Worm (Caenorhabditis elegans) whole organism, young adult: Measurements from ENCODE around the gene F58F12.4.

Source experiments
- B0035.1 ChIP-seq: sonication (generic microtip); optimal IDR thresholded peaks from 2 replicates; lab custom pipeline; 2016; ENCODE audit warnings: missing genetic modification characterization, mild to moderate bottlenecking, missing compliant biosample characterization, missing genotype, missing genetic modification reagents
- F10E7.11 ChIP-seq: sonication (generic microtip); optimal IDR thresholded peaks from 2 replicates; lab custom pipeline; 2017; ENCODE audit warnings: mild to moderate bottlenecking, missing genetic modification characterization, moderate library complexity, missing compliant biosample characterization
- F23B12.7 ChIP-seq: sonication (generic microtip); optimal IDR thresholded peaks from 2 replicates; lab custom pipeline; 2017; ENCODE audit warnings: missing genetic modification characterization, mild to moderate bottlenecking, missing compliant biosample characterization, antibody characterized with exemption, moderate library complexity; ENCODE audit not compliant: insufficient read depth
- Y56A3A.18 ChIP-seq: fragments of 200-800 bp; sonication (Bioruptor generic); IDR thresholded peaks from 2 replicates; pipeline ENCODE4 v1.3.6; 2022; ENCODE audit warnings: missing genetic modification reagents, missing genetic modification characterization, missing compliant biosample characterization
- Y67H2A.10 ChIP-seq: fragments of 200-800 bp; sonication (Bioruptor generic); conservative IDR thresholded peaks from 2 replicates; pipeline ENCODE4 v1.3.6; 2022; ENCODE audit warnings: missing genetic modification reagents, missing genetic modification characterization, missing compliant biosample characterization
- atf-7 ChIP-seq: sonication (generic microtip); optimal IDR thresholded peaks from 2 replicates; lab custom pipeline; 2017; ENCODE audit warnings: mild to moderate bottlenecking, missing genetic modification characterization, missing compliant biosample characterization
- athp-1 ChIP-seq: sonication (generic microtip); optimal IDR thresholded peaks from 2 replicates; lab custom pipeline; 2017; ENCODE audit warnings: mild to moderate bottlenecking, missing genetic modification characterization, missing compliant biosample characterization
- bed-1 ChIP-seq: fragments of 200-800 bp; sonication (Bioruptor generic); IDR thresholded peaks from 2 replicates; pipeline ENCODE4 v1.3.6; 2022; ENCODE audit warnings: missing genetic modification reagents, missing genetic modification characterization, missing compliant biosample characterization
- bed-2 ChIP-seq: fragments of 200-800 bp; sonication (Bioruptor generic); IDR thresholded peaks from 2 replicates; pipeline ENCODE4 v1.3.6; 2022; ENCODE audit warnings: missing genetic modification reagents, missing genetic modification characterization, missing compliant biosample characterization
- cebp-1 ChIP-seq, 2 experiments: fragments of 200-800 bp in 1 of 2; sonication (Bioruptor generic) in 1 of 2; sonication (generic microtip) in 1 of 2; IDR thresholded peaks in 1 of 2; optimal IDR thresholded peaks in 1 of 2; 2 replicates each; pipeline versions ENCODE4 v1.3.6 to Lab custom; 2017 to 2022; ENCODE audit warnings: missing compliant biosample characterization in 2 of 2, missing genetic modification characterization in 2 of 2, mild to moderate bottlenecking in 1 of 2, missing genetic modification reagents in 1 of 2, moderate library complexity in 1 of 2
- ceh-100 ChIP-seq: fragments of 200-800 bp; sonication (Bioruptor generic); IDR thresholded peaks from 2 replicates; pipeline ENCODE4 v1.3.6; 2022; ENCODE audit warnings: missing genetic modification reagents, missing genetic modification characterization, missing compliant biosample characterization
- ceh-58 ChIP-seq: fragments of 200-800 bp; sonication (Bioruptor generic); IDR thresholded peaks from 2 replicates; pipeline ENCODE4 v1.3.6; 2022; ENCODE audit warnings: missing genetic modification characterization, missing compliant biosample characterization
- ceh-91 ChIP-seq: fragments of 200-800 bp; sonication (Bioruptor generic); IDR thresholded peaks from 2 replicates; pipeline ENCODE4 v1.3.6; 2022; ENCODE audit warnings: missing genetic modification reagents, missing genetic modification characterization, missing compliant biosample characterization
- die-1 ChIP-seq: sonication (generic microtip); optimal IDR thresholded peaks from 2 replicates; lab custom pipeline; 2016; ENCODE audit warnings: missing genotype, mild to moderate bottlenecking, missing genetic modification characterization, missing compliant biosample characterization
- dox-1 ChIP-seq: fragments of 200-800 bp; sonication (Bioruptor generic); IDR thresholded peaks from 2 replicates; pipeline ENCODE4 v1.3.6; 2022; ENCODE audit warnings: missing genetic modification reagents, missing genetic modification characterization, missing compliant biosample characterization
- dpff-1 ChIP-seq: sonication (generic microtip); optimal IDR thresholded peaks from 2 replicates; lab custom pipeline; 2017; ENCODE audit warnings: mild to moderate bottlenecking, missing genetic modification characterization, missing compliant biosample characterization
- egl-44 ChIP-seq: fragments of 200-800 bp; sonication (Bioruptor generic); IDR thresholded peaks from 2 replicates; pipeline ENCODE4 v1.3.6; 2022; ENCODE audit warnings: missing genetic modification reagents, missing genetic modification characterization, missing compliant biosample characterization
- egrh-3 ChIP-seq: fragments of 200-800 bp; sonication (Bioruptor generic); IDR thresholded peaks from 2 replicates; pipeline ENCODE4 v1.3.6; 2022; ENCODE audit warnings: missing genetic modification reagents, missing genetic modification characterization, missing compliant biosample characterization
- hmg-1.2 ChIP-seq: fragments of 200-800 bp; sonication (Bioruptor generic); IDR thresholded peaks from 2 replicates; pipeline ENCODE4 v1.3.6; 2022; ENCODE audit warnings: missing genetic modification reagents, missing genetic modification characterization, missing compliant biosample characterization
- lin-26 ChIP-seq: fragments of 200-800 bp; sonication (Bioruptor generic); IDR thresholded peaks from 2 replicates; pipeline ENCODE4 v1.3.6; 2022; ENCODE audit warnings: missing genetic modification reagents, missing genetic modification characterization, missing compliant biosample characterization
- lin-40 ChIP-seq: sonication (generic microtip); optimal IDR thresholded peaks from 2 replicates; lab custom pipeline; 2016; ENCODE audit warnings: missing genetic modification characterization, mild to moderate bottlenecking, missing compliant biosample characterization, missing genotype, missing genetic modification reagents
- madf-8 ChIP-seq: fragments of 200-800 bp; sonication (Bioruptor generic); conservative IDR thresholded peaks from 2 replicates; pipeline ENCODE4 v1.3.6; 2022; ENCODE audit warnings: missing genetic modification reagents, missing genetic modification characterization, missing compliant biosample characterization
- nfyb-1 ChIP-seq: fragments of 200-800 bp; sonication (Bioruptor generic); IDR thresholded peaks from 2 replicates; pipeline ENCODE4 v1.3.6; 2022; ENCODE audit warnings: missing genetic modification reagents, missing genetic modification characterization, missing compliant biosample characterization
- nhr-179 ChIP-seq: sonication (generic microtip); optimal IDR thresholded peaks from 2 replicates; lab custom pipeline; 2016; ENCODE audit warnings: mild to moderate bottlenecking, missing genetic modification characterization, missing compliant biosample characterization
- nhr-90 ChIP-seq: sonication (generic microtip); optimal IDR thresholded peaks from 2 replicates; lab custom pipeline; 2016; ENCODE audit warnings: missing genotype, mild to moderate bottlenecking, missing genetic modification characterization, missing compliant biosample characterization
- rec-8 ChIP-seq, 2 experiments: sonication (generic microtip); optimal IDR thresholded peaks; 2 replicates each; lab custom pipeline; 2016; ENCODE audit warnings: mild to moderate bottlenecking in 2 of 2, missing genetic modification characterization in 2 of 2, missing genetic modification reagents in 2 of 2, missing genotype in 2 of 2, missing biosample characterization in 1 of 2, missing compliant biosample characterization in 1 of 2, moderate library complexity in 1 of 2
- rpc-1 ChIP-seq, 2 experiments: fragments of 150-350 bp in 1 of 2; sonication (generic microtip) in 1 of 2; optimal IDR thresholded peaks; 2 replicates each; lab custom pipeline; 2014 to 2018; ENCODE audit warnings: missing biosample characterization in 1 of 2, missing genetic modification characterization in 1 of 2, missing genetic modification reagents in 1 of 2, missing genotype in 1 of 2
- sdz-38 ChIP-seq: sonication (generic microtip); optimal IDR thresholded peaks from 2 replicates; lab custom pipeline; 2016; ENCODE audit warnings: missing genotype, missing genetic modification characterization, missing compliant biosample characterization
- snpc-1.1 ChIP-seq: sonication (generic microtip); optimal IDR thresholded peaks from 2 replicates; lab custom pipeline; 2017; ENCODE audit warnings: missing genetic modification characterization, mild to moderate bottlenecking, missing compliant biosample characterization, antibody characterized with exemption, moderate library complexity, missing genotype, missing genetic modification reagents; ENCODE audit not compliant: insufficient read depth
- snpc-1.3 ChIP-seq: sonication (generic microtip); optimal IDR thresholded peaks from 2 replicates; lab custom pipeline; 2017; ENCODE audit warnings: missing genetic modification characterization, mild to moderate bottlenecking, missing compliant biosample characterization, antibody characterized with exemption, moderate library complexity, missing genotype, missing genetic modification reagents; ENCODE audit not compliant: insufficient read depth
- somi-1 ChIP-seq: fragments of 200-800 bp; sonication (Bioruptor generic); optimal IDR thresholded peaks from 2 replicates; lab custom pipeline; 2018; ENCODE audit warnings: mild to moderate bottlenecking, missing genetic modification characterization, missing compliant biosample characterization
- unc-62 ChIP-seq: fragments of 150-350 bp; optimal IDR thresholded peaks from 2 replicates; lab custom pipeline; 2014; ENCODE audit warnings: missing biosample characterization, missing genetic modification reagents, missing genetic modification characterization
- zim-3 ChIP-seq: sonication (generic microtip); optimal IDR thresholded peaks from 2 replicates; lab custom pipeline; 2017; ENCODE audit warnings: mild to moderate bottlenecking, missing genetic modification characterization, moderate library complexity, missing compliant biosample characterization
- ztf-26 ChIP-seq: sonication (generic microtip); optimal IDR thresholded peaks from 2 replicates; lab custom pipeline; 2017; ENCODE audit warnings: missing genetic modification characterization, missing compliant biosample characterization
- ztf-3 ChIP-seq: fragments of 200-800 bp; sonication (Bioruptor generic); optimal IDR thresholded peaks from 2 replicates; lab custom pipeline; 2018; ENCODE audit warnings: mild to moderate bottlenecking, missing genetic modification characterization, missing compliant biosample characterization

Gene F58F12.4

ce11 chrII:6341076-6341475 is 45.5 kb upstream of the F58F12.4 start:
- no peak for TF ChIP-seq lin-40 (tag; lab: Kevin White, UChicago)
- TF ChIP-seq dox-1, result no peak
- no peak for TF ChIP-seq unc-62
- no peak for TF ChIP-seq snpc-1.3 (tag; lab: Kevin White, UChicago)
- no peak for TF ChIP-seq snpc-1.1
- TF ChIP-seq Y56A3A.18 (GFP tag; lab: Robert Waterston, UW), result no peak
- TF ChIP-seq lin-26 (GFP tag; lab: Robert Waterston, UW), result no peak
- TF ChIP-seq F10E7.11 (tag; lab: Kevin White, UChicago), result no peak
- TF ChIP-seq ceh-91 (GFP tag; lab: Robert Waterston, UW), result no peak
- TF ChIP-seq somi-1 (GFP tag; lab: Kevin White, UChicago), result no peak
- no peak for TF ChIP-seq nhr-90 (tag; lab: Kevin White, UChicago)
- TF ChIP-seq egl-44, result no peak
- no peak for TF ChIP-seq ztf-3 (GFP tag; lab: Kevin White, UChicago)
- TF ChIP-seq ceh-58 (GFP tag; lab: Robert Waterston, UW), result no peak

ce11 chrII:6342455-6342854 is 44.1 kb upstream of the F58F12.4 start:
- TF ChIP-seq nhr-179 (tag; lab: Kevin White, UChicago), result no peak
- TF ChIP-seq sdz-38 (tag; lab: Kevin White, UChicago), result no peak
- no peak for TF ChIP-seq rec-8 (tag; optimal IDR thresholded peaks at IDR 0.05; lab: Kevin White, UChicago)
- no peak for TF ChIP-seq ztf-26 (tag; lab: Kevin White, UChicago)
- no peak for TF ChIP-seq nfyb-1 (GFP tag; lab: Robert Waterston, UW)
- TF ChIP-seq die-1, result no peak
- TF ChIP-seq ztf-3 (GFP tag; lab: Kevin White, UChicago), result no peak
- no peak for TF ChIP-seq bed-2 (GFP tag; lab: Robert Waterston, UW)
- TF ChIP-seq bed-1 (GFP tag; lab: Robert Waterston, UW), result no peak
- TF ChIP-seq F23B12.7 (tag; lab: Kevin White, UChicago), result no peak
- no peak for TF ChIP-seq ceh-100 (GFP tag; lab: Robert Waterston, UW)
- no peak for TF ChIP-seq Y56A3A.18 (GFP tag; lab: Robert Waterston, UW)
- TF ChIP-seq B0035.1 (tag; lab: Kevin White, UChicago), result no peak
- no peak for TF ChIP-seq dpff-1 (tag; lab: Kevin White, UChicago)
- no peak for TF ChIP-seq atf-7 (tag; lab: Kevin White, UChicago)
- TF ChIP-seq Y67H2A.10, result no peak
- TF ChIP-seq madf-8, result no peak
- no peak for TF ChIP-seq rpc-1 (optimal IDR thresholded peaks at IDR 0.05; lab: Kevin White, UChicago)
- no peak for TF ChIP-seq rpc-1 (tag; optimal IDR thresholded peaks at IDR 0.05; lab: Kevin White, UChicago)
- no peak for TF ChIP-seq zim-3 (tag; lab: Kevin White, UChicago)
- TF ChIP-seq, all 124 proteins: peak for 0

DNA sequence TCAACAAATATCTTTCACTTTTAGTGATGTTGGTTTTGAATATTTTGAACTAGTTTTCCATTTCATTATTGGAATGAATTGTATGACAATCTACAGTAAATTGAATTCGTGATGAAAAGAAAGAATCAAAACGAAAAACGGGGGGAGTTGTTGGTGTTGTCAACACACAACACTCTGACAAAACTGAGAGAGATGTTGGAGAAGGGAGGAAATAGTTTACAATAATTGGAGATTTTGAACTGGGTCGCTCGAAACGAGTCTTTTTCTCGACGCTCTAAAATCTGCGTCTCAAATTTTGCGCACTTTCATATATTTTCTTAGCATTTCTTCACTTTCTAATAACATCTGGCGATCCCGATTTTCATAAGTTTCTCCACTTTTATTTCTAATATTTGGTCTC is 42.7 kb upstream of the F58F12.4 start, which contains the start of gene txt-18:
Gene txt-18 (plus strand): TSS at position 180 of the 400 bp plus-strand sequence.
- TF ChIP-seq dox-1 (0 out of 2 replicates have a peak, but pooled peaks have one; percentile 6), egrh-3 (GFP tag; lab: Robert Waterston, UW) (no peak), cebp-1 (GFP tag; IDR thresholded peaks at IDR 0.05; lab: Robert Waterston, UW) (no peak), cebp-1 (tag; optimal IDR thresholded peaks at IDR 0.05; lab: Kevin White, UChicago) (peak; percentile 5), athp-1 (tag; lab: Kevin White, UChicago) (no peak), hmg-1.2 (GFP tag; lab: Robert Waterston, UW) (peak; percentile 15; the same call in 1 of the 2 replicates), F23B12.7 (tag; lab: Kevin White, UChicago) (no peak)
